Worm (Caenorhabditis elegans) whole organism, mixed stage, embryonic: ENCODE data around the gene C14B9.10.
A peak's percentile ranks its signal among the peaks of the same experiment; 100 is the strongest.

ENCODE experiments used
- M03D4.4 ChIP-seq: sonication (generic microtip); optimal IDR thresholded peaks from 2 replicates; lab custom pipeline; 2017; ENCODE audit warnings: mild to moderate bottlenecking, missing genetic modification characterization, missing compliant biosample characterization
- bed-3 ChIP-seq: fragments of 200-800 bp; sonication (Bioruptor generic); optimal IDR thresholded peaks from 3 replicates; lab custom pipeline; 2018; ENCODE audit warnings: mild to moderate bottlenecking, missing genetic modification characterization, moderate library complexity, missing compliant biosample characterization
- blmp-1 ChIP-seq: fragments of 150-350 bp; optimal IDR thresholded peaks from 2 replicates; lab custom pipeline; 2014; ENCODE audit warnings: missing biosample characterization, missing genetic modification characterization
- ceh-39 ChIP-seq: fragments of 150-350 bp; optimal IDR thresholded peaks from 2 replicates; lab custom pipeline; 2014; ENCODE audit warnings: missing biosample characterization, missing genetic modification characterization
- ceh-43 ChIP-seq: fragments of 200-800 bp; sonication (Bioruptor generic); optimal IDR thresholded peaks from 2 replicates; lab custom pipeline; 2018; ENCODE audit warnings: mild to moderate bottlenecking, missing genetic modification characterization, moderate library complexity, missing compliant biosample characterization
- ces-1 ChIP-seq: fragments of 150-350 bp; optimal IDR thresholded peaks from 2 replicates; lab custom pipeline; 2014; ENCODE audit warnings: missing biosample characterization, missing genetic modification reagents, missing genetic modification characterization
- cnd-1 ChIP-seq: fragments of 200-800 bp; sonication (Bioruptor generic); optimal IDR thresholded peaks from 2 replicates; lab custom pipeline; 2018; ENCODE audit warnings: mild to moderate bottlenecking, missing genetic modification characterization, missing compliant biosample characterization
- drap-1 ChIP-seq: fragments of 200-800 bp; sonication (Bioruptor generic); optimal IDR thresholded peaks from 3 replicates; lab custom pipeline; 2018; ENCODE audit warnings: mild to moderate bottlenecking, missing genetic modification characterization, missing compliant biosample characterization
- elt-1 ChIP-seq: sonication (generic microtip); optimal IDR thresholded peaks from 2 replicates; lab custom pipeline; 2017; ENCODE audit warnings: missing genetic modification characterization, mild to moderate bottlenecking, missing compliant biosample characterization, antibody characterized with exemption, moderate library complexity, borderline replicate concordance; ENCODE audit not compliant: insufficient read depth
- elt-3 ChIP-seq: fragments of 150-350 bp; optimal IDR thresholded peaks from 2 replicates; lab custom pipeline; 2014; ENCODE audit warnings: missing biosample characterization, missing genetic modification characterization
- flh-1 ChIP-seq: fragments of 200-800 bp; sonication (Bioruptor generic); optimal IDR thresholded peaks from 2 replicates; lab custom pipeline; 2018; ENCODE audit warnings: mild to moderate bottlenecking, missing genetic modification characterization, moderate library complexity, missing compliant biosample characterization
- ham-2 ChIP-seq: fragments of 200-800 bp; sonication (Bioruptor generic); optimal IDR thresholded peaks from 2 replicates; lab custom pipeline; 2018; ENCODE audit warnings: mild to moderate bottlenecking, missing genetic modification characterization, missing compliant biosample characterization
- hlh-1 ChIP-seq: fragments of 150-350 bp; optimal IDR thresholded peaks from 2 replicates; lab custom pipeline; 2014; ENCODE audit warnings: missing biosample characterization, missing genetic modification reagents, missing genetic modification characterization
- lsy-2 ChIP-seq: fragments of 150-350 bp; optimal IDR thresholded peaks from 2 replicates; lab custom pipeline; 2014; ENCODE audit warnings: missing biosample characterization, missing genetic modification characterization
- mab-5 ChIP-seq: fragments of 150-350 bp; optimal IDR thresholded peaks from 2 replicates; lab custom pipeline; 2014; ENCODE audit warnings: missing biosample characterization, missing genetic modification characterization
- mep-1 ChIP-seq: fragments of 150-350 bp; optimal IDR thresholded peaks from 2 replicates; lab custom pipeline; 2017; ENCODE audit warnings: missing biosample characterization, missing genetic modification reagents, missing genetic modification characterization, inconsistent platforms
- mls-2 ChIP-seq: sonication (generic microtip); optimal IDR thresholded peaks from 2 replicates; lab custom pipeline; 2016; ENCODE audit warnings: mild to moderate bottlenecking, missing genetic modification characterization, moderate library complexity, missing compliant biosample characterization
- nhr-12 ChIP-seq: fragments of 150-350 bp; optimal IDR thresholded peaks from 2 replicates; lab custom pipeline; 2014; ENCODE audit warnings: missing biosample characterization, missing genetic modification characterization
- nhr-2 ChIP-seq: fragments of 150-350 bp; optimal IDR thresholded peaks from 2 replicates; lab custom pipeline; 2014; ENCODE audit warnings: missing biosample characterization, missing genetic modification characterization
- nhr-237 ChIP-seq: fragments of 150-350 bp; optimal IDR thresholded peaks from 2 replicates; lab custom pipeline; 2014; ENCODE audit warnings: missing biosample characterization, missing genetic modification characterization
- nhr-28 ChIP-seq: fragments of 150-350 bp; optimal IDR thresholded peaks from 2 replicates; lab custom pipeline; 2014; ENCODE audit warnings: missing biosample characterization, missing genetic modification characterization
- nhr-76 ChIP-seq: sonication (generic microtip); optimal IDR thresholded peaks from 2 replicates; lab custom pipeline; 2017; ENCODE audit warnings: missing biosample characterization, missing genetic modification characterization
- pha-4 ChIP-seq: fragments of 150-350 bp; optimal IDR thresholded peaks from 2 replicates; lab custom pipeline; 2018; ENCODE audit warnings: missing biosample characterization, missing genetic modification reagents, missing genetic modification characterization
- snpc-4 ChIP-seq: fragments of 150-350 bp; optimal IDR thresholded peaks from 2 replicates; lab custom pipeline; 2014; ENCODE audit warnings: missing biosample characterization, missing genetic modification characterization
- sptf-1 ChIP-seq: sonication (generic microtip); optimal IDR thresholded peaks from 2 replicates; lab custom pipeline; 2017; ENCODE audit warnings: mild to moderate bottlenecking, missing genetic modification characterization, moderate library complexity, missing compliant biosample characterization
- tbx-8 ChIP-seq: fragments of 200-800 bp; sonication (Bioruptor generic); optimal IDR thresholded peaks from 2 replicates; lab custom pipeline; 2018; ENCODE audit warnings: mild to moderate bottlenecking, missing genetic modification characterization, moderate library complexity, missing compliant biosample characterization
- unc-120 ChIP-seq: sonication (generic microtip); optimal IDR thresholded peaks from 2 replicates; lab custom pipeline; 2017; ENCODE audit warnings: missing genetic modification characterization, missing compliant biosample characterization; ENCODE audit not compliant: poor library complexity, severe bottlenecking
- unc-39 ChIP-seq: fragments of 150-350 bp; optimal IDR thresholded peaks from 2 replicates; lab custom pipeline; 2014; ENCODE audit warnings: missing biosample characterization, missing genetic modification characterization
- unc-62 ChIP-seq: fragments of 150-350 bp; optimal IDR thresholded peaks from 2 replicates; lab custom pipeline; 2014; ENCODE audit warnings: missing biosample characterization, missing genetic modification reagents, missing genetic modification characterization
- ztf-11 ChIP-seq: fragments of 150-350 bp; optimal IDR thresholded peaks from 2 replicates; lab custom pipeline; 2014; ENCODE audit warnings: missing biosample characterization, missing genetic modification characterization

The C14B9.10 gene

DNA sequence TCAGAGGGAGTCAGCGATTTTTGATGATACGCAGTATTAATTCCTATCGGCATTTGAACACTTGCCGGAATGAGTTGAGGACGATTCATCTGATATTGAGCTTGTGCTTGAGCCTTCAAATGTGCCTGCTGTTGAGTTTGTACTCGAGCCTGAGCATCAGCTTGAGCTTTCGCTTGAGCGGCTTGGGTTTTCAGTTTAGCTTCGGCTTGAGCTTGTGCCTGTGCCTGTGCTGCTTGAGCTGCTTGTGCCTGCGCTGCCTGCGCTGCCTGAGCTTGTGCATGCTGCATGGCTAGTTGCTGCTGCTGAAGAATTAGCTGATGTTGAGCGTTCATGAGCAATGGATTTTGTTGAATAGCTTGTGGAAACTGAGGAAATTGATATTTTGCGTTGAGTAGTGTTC, 14.8 kb upstream of the C14B9.10 start:
- TF ChIP-seq mab-5 (no peak), unc-62 (no peak), nhr-12 (tag; lab: Kevin White, UChicago) (no peak), ceh-39 (tag; lab: Kevin White, UChicago) (no peak), bed-3 (no peak), sptf-1 (tag; lab: Kevin White, UChicago) (no peak), tbx-8 (GFP tag; lab: Kevin White, UChicago) (no peak), ham-2 (GFP tag; lab: Kevin White, UChicago) (no peak), nhr-28 (no peak), unc-120 (tag; lab: Kevin White, UChicago) (no peak), snpc-4 (tag; lab: Kevin White, UChicago) (no peak), ztf-11 (tag; lab: Kevin White, UChicago) (no peak), nhr-76 (no peak), flh-1 (no peak), mls-2 (tag; lab: Kevin White, UChicago) (no peak), M03D4.4 (tag; lab: Kevin White, UChicago) (no peak), blmp-1 (tag; lab: Kevin White, UChicago) (no peak), lsy-2 (tag; lab: Kevin White, UChicago) (no peak)

- TF ChIP-seq drap-1 (GFP tag; lab: Kevin White, UChicago) (no peak), nhr-237 (tag; lab: Kevin White, UChicago) (no peak)
These were observed 13.5 kb upstream of the C14B9.10 start for ce11 chrIII:8117155-8117554.

- TF ChIP-seq drap-1 (GFP tag; lab: Kevin White, UChicago) (no peak), mab-5 (no peak), ces-1 (GFP tag; lab: Kevin White, UChicago) (no peak), M03D4.4 (tag; lab: Kevin White, UChicago) (no peak), ztf-11 (tag; lab: Kevin White, UChicago) (no peak), pha-4 (tag; lab: Kevin White, UChicago) (no peak), elt-3 (tag; lab: Kevin White, UChicago) (no peak), cnd-1 (no peak), nhr-2 (tag; lab: Kevin White, UChicago) (no peak), elt-1 (tag; lab: Kevin White, UChicago) (no peak), ham-2 (GFP tag; lab: Kevin White, UChicago) (no peak)
- TF ChIP-seq, all 35 proteins: peak for 0
These were observed 9.5 kb upstream of the C14B9.10 start, which contains the start of gene gei-8 for ce11 chrIII:8121132-8121531. TSS of gene gei-8 (minus strand) at chrIII:8121232.

DNA sequence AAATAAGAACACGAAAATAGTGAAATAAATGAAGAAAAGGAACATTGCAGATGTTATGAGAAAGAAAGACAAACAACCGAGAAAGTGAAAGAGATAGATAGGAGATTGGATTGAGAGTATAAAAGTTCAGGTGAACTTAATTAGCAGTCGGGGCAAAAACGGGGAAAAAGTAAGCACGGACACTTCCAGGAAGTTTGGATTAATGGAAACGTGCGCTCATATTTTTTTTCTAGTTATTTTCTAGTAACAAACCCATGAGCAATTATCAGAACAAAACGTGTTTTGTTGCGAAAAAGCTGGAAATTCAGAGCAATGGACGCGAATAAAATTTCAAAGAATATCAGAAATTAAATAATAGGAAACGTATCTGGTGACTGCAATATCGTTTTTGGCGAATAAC, 8.7 kb upstream of the C14B9.10 start:
- no peak for TF ChIP-seq drap-1 (GFP tag; lab: Kevin White, UChicago)
- no peak for TF ChIP-seq M03D4.4 (tag; lab: Kevin White, UChicago)
- no peak for TF ChIP-seq nhr-28
- no peak for TF ChIP-seq pha-4 (tag; lab: Kevin White, UChicago)
- no peak for TF ChIP-seq mep-1 (tag; lab: Kevin White, UChicago)
- TF ChIP-seq lsy-2 (tag; lab: Kevin White, UChicago) = no peak
- TF ChIP-seq blmp-1 (tag; lab: Kevin White, UChicago) = no peak
- TF ChIP-seq, all 35 proteins: peak for 0

- no peak for TF ChIP-seq nhr-12 (tag; lab: Kevin White, UChicago)
- peak; percentile 79 for TF ChIP-seq ces-1 (GFP tag; lab: Kevin White, UChicago)
- TF ChIP-seq M03D4.4 (tag; lab: Kevin White, UChicago) = no peak
- peak; percentile 5 for TF ChIP-seq hlh-1 (tag; lab: Kevin White, UChicago)
- TF ChIP-seq ceh-43 = no peak
- peak; percentile 30 for TF ChIP-seq unc-120 (tag; lab: Kevin White, UChicago)
- TF ChIP-seq pha-4 (tag; lab: Kevin White, UChicago) = no peak
- no peak for TF ChIP-seq ztf-11 (tag; lab: Kevin White, UChicago)
- peak; percentile 48 for TF ChIP-seq mls-2 (tag; lab: Kevin White, UChicago)
- peak; percentile 18 for TF ChIP-seq unc-62
- no peak for TF ChIP-seq tbx-8 (GFP tag; lab: Kevin White, UChicago)
- no peak for TF ChIP-seq unc-39
- peak; percentile 52 for TF ChIP-seq nhr-237 (tag; lab: Kevin White, UChicago)
- no peak for TF ChIP-seq elt-3 (tag; lab: Kevin White, UChicago)
- peak; percentile 34 for TF ChIP-seq lsy-2 (tag; lab: Kevin White, UChicago)
These were observed 6.3 kb upstream of the C14B9.10 start for ce11 chrIII:8124323-8124722.
